Worm (Caenorhabditis elegans) whole organism, young adult: ENCODE data around the gene F59E11.5.

Experiments
- B0019.2 ChIP-seq: fragments of 200-800 bp; sonication (Bioruptor generic); conservative IDR thresholded peaks from 2 replicates; pipeline ENCODE4 v1.3.6; 2022; ENCODE audit warnings: missing genetic modification reagents, missing genetic modification characterization, missing compliant biosample characterization
- B0336.3 ChIP-seq: fragments of 200-800 bp; sonication (Bioruptor generic); IDR thresholded peaks from 2 replicates; pipeline ENCODE4 v1.3.6; 2022; ENCODE audit warnings: missing genetic modification characterization, missing compliant biosample characterization
- D2030.7 ChIP-seq: fragments of 200-800 bp; sonication (Bioruptor generic); IDR thresholded peaks from 2 replicates; pipeline ENCODE4 v1.3.6; 2022; ENCODE audit warnings: missing genetic modification reagents, missing genetic modification characterization, missing compliant biosample characterization
- Y79H2A.3 ChIP-seq: fragments of 200-800 bp; sonication (Bioruptor generic); conservative IDR thresholded peaks from 2 replicates; pipeline ENCODE4 v1.3.6; 2022; ENCODE audit warnings: missing genetic modification reagents, missing genetic modification characterization, missing compliant biosample characterization
- aptf-3 ChIP-seq: fragments of 200-800 bp; sonication (Bioruptor generic); IDR thresholded peaks from 2 replicates; pipeline ENCODE4 v1.3.6; 2022; ENCODE audit warnings: missing genetic modification characterization, missing compliant biosample characterization
- atf-7 ChIP-seq: sonication (generic microtip); optimal IDR thresholded peaks from 2 replicates; lab custom pipeline; 2017; ENCODE audit warnings: mild to moderate bottlenecking, missing genetic modification characterization, missing compliant biosample characterization
- attf-3 ChIP-seq: fragments of 200-800 bp; sonication (Bioruptor generic); conservative IDR thresholded peaks from 2 replicates; pipeline ENCODE4 v1.3.6; 2022; ENCODE audit warnings: missing genetic modification reagents, missing genetic modification characterization, missing compliant biosample characterization
- bed-1 ChIP-seq: fragments of 200-800 bp; sonication (Bioruptor generic); IDR thresholded peaks from 2 replicates; pipeline ENCODE4 v1.3.6; 2022; ENCODE audit warnings: missing genetic modification reagents, missing genetic modification characterization, missing compliant biosample characterization
- ceh-58 ChIP-seq: fragments of 200-800 bp; sonication (Bioruptor generic); IDR thresholded peaks from 2 replicates; pipeline ENCODE4 v1.3.6; 2022; ENCODE audit warnings: missing genetic modification characterization, missing compliant biosample characterization
- ceh-79 ChIP-seq: sonication (generic microtip); optimal IDR thresholded peaks from 2 replicates; lab custom pipeline; 2017; ENCODE audit warnings: mild to moderate bottlenecking, missing genetic modification characterization, missing compliant biosample characterization
- ceh-91 ChIP-seq: fragments of 200-800 bp; sonication (Bioruptor generic); IDR thresholded peaks from 2 replicates; pipeline ENCODE4 v1.3.6; 2022; ENCODE audit warnings: missing genetic modification reagents, missing genetic modification characterization, missing compliant biosample characterization
- die-1 ChIP-seq: sonication (generic microtip); optimal IDR thresholded peaks from 2 replicates; lab custom pipeline; 2016; ENCODE audit warnings: missing genotype, mild to moderate bottlenecking, missing genetic modification characterization, missing compliant biosample characterization
- dox-1 ChIP-seq: fragments of 200-800 bp; sonication (Bioruptor generic); IDR thresholded peaks from 2 replicates; pipeline ENCODE4 v1.3.6; 2022; ENCODE audit warnings: missing genetic modification reagents, missing genetic modification characterization, missing compliant biosample characterization
- dpff-1 ChIP-seq: sonication (generic microtip); optimal IDR thresholded peaks from 2 replicates; lab custom pipeline; 2017; ENCODE audit warnings: mild to moderate bottlenecking, missing genetic modification characterization, missing compliant biosample characterization
- efl-1 ChIP-seq: fragments of 150-350 bp; optimal IDR thresholded peaks from 2 replicates; lab custom pipeline; 2014; ENCODE audit warnings: missing biosample characterization, missing genetic modification reagents, missing genetic modification characterization
- egl-44 ChIP-seq: fragments of 200-800 bp; sonication (Bioruptor generic); IDR thresholded peaks from 2 replicates; pipeline ENCODE4 v1.3.6; 2022; ENCODE audit warnings: missing genetic modification reagents, missing genetic modification characterization, missing compliant biosample characterization
- him-1 ChIP-seq: sonication (generic microtip); optimal IDR thresholded peaks from 2 replicates; lab custom pipeline; 2016; ENCODE audit warnings: missing genotype, missing genetic modification reagents, missing genetic modification characterization, missing compliant biosample characterization
- hmg-20 ChIP-seq: fragments of 200-800 bp; sonication (Bioruptor generic); IDR thresholded peaks from 2 replicates; pipeline ENCODE4 v1.3.6; 2022; ENCODE audit warnings: missing genetic modification reagents, missing genetic modification characterization, missing compliant biosample characterization
- lag-1 ChIP-seq: fragments of 200-800 bp; sonication (Bioruptor generic); IDR thresholded peaks from 2 replicates; pipeline ENCODE4 v1.3.6; 2022; ENCODE audit warnings: missing genetic modification reagents, missing genetic modification characterization, missing compliant biosample characterization
- let-607 ChIP-seq, 2 experiments: fragments of 200-800 bp in 1 of 2; sonication (Bioruptor generic) in 1 of 2; sonication (generic microtip) in 1 of 2; optimal IDR thresholded peaks; 2 replicates each; lab custom pipeline; 2016 to 2018; ENCODE audit warnings: mild to moderate bottlenecking in 2 of 2, missing compliant biosample characterization in 2 of 2, missing genetic modification characterization in 2 of 2, moderate library complexity in 2 of 2, missing genotype in 1 of 2
- lin-40 ChIP-seq: sonication (generic microtip); optimal IDR thresholded peaks from 2 replicates; lab custom pipeline; 2016; ENCODE audit warnings: missing genetic modification characterization, mild to moderate bottlenecking, missing compliant biosample characterization, missing genotype, missing genetic modification reagents
- lin-54 ChIP-seq: fragments of 200-800 bp; sonication (Bioruptor generic); optimal IDR thresholded peaks from 2 replicates; lab custom pipeline; 2018; ENCODE audit warnings: mild to moderate bottlenecking, missing genetic modification characterization, missing compliant biosample characterization
- madf-3 ChIP-seq: fragments of 200-800 bp; sonication (Bioruptor generic); IDR thresholded peaks from 2 replicates; pipeline ENCODE4 v1.3.6; 2022; ENCODE audit warnings: missing genetic modification reagents, missing genetic modification characterization, missing compliant biosample characterization
- madf-6 ChIP-seq: fragments of 200-800 bp; sonication (Bioruptor generic); IDR thresholded peaks from 2 replicates; pipeline ENCODE4 v1.3.6; 2022; ENCODE audit warnings: missing genetic modification reagents, missing genetic modification characterization, missing compliant biosample characterization
- madf-8 ChIP-seq: fragments of 200-800 bp; sonication (Bioruptor generic); conservative IDR thresholded peaks from 2 replicates; pipeline ENCODE4 v1.3.6; 2022; ENCODE audit warnings: missing genetic modification reagents, missing genetic modification characterization, missing compliant biosample characterization
- mel-28 ChIP-seq: sonication (generic microtip); optimal IDR thresholded peaks from 2 replicates; lab custom pipeline; 2016; ENCODE audit warnings: borderline replicate concordance, mild to moderate bottlenecking, missing genetic modification characterization, missing compliant biosample characterization
- nfya-2 ChIP-seq: fragments of 200-800 bp; sonication (Bioruptor generic); IDR thresholded peaks from 2 replicates; pipeline ENCODE4 v1.3.6; 2022; ENCODE audit warnings: missing genetic modification reagents, missing genetic modification characterization, missing compliant biosample characterization
- pha-4 ChIP-seq: fragments of 150-350 bp; sonication (generic microtip); optimal IDR thresholded peaks from 2 replicates; lab custom pipeline; 2014; ENCODE audit warnings: missing biosample characterization, missing genetic modification reagents, missing genetic modification characterization
- rcor-1 ChIP-seq: fragments of 200-800 bp; sonication (Bioruptor generic); IDR thresholded peaks from 2 replicates; pipeline ENCODE4 v1.3.6; 2022; ENCODE audit warnings: missing genetic modification reagents, missing genetic modification characterization, missing compliant biosample characterization
- tbx-9 ChIP-seq: sonication (generic microtip); optimal IDR thresholded peaks from 2 replicates; lab custom pipeline; 2016; ENCODE audit warnings: borderline replicate concordance, missing genetic modification characterization, inconsistent platforms, missing compliant biosample characterization
- tlf-1 ChIP-seq: fragments of 200-800 bp; sonication (Bioruptor generic); optimal IDR thresholded peaks from 2 replicates; lab custom pipeline; 2018; ENCODE audit warnings: mild to moderate bottlenecking, missing genetic modification characterization, missing compliant biosample characterization
- xnd-1 ChIP-seq: sonication (generic microtip); optimal IDR thresholded peaks from 2 replicates; lab custom pipeline; 2016; ENCODE audit warnings: missing genotype, missing genetic modification reagents, missing genetic modification characterization, missing compliant biosample characterization
- zfh-2 ChIP-seq: fragments of 200-800 bp; sonication (Bioruptor generic); conservative IDR thresholded peaks from 2 replicates; pipeline ENCODE4 v1.3.6; 2022; ENCODE audit warnings: missing genetic modification reagents, missing genetic modification characterization, missing compliant biosample characterization
- ztf-18 ChIP-seq: sonication (generic microtip); optimal IDR thresholded peaks from 2 replicates; lab custom pipeline; 2016; ENCODE audit warnings: missing genotype, mild to moderate bottlenecking, missing genetic modification characterization, missing compliant biosample characterization

Gene F59E11.5

DNA sequence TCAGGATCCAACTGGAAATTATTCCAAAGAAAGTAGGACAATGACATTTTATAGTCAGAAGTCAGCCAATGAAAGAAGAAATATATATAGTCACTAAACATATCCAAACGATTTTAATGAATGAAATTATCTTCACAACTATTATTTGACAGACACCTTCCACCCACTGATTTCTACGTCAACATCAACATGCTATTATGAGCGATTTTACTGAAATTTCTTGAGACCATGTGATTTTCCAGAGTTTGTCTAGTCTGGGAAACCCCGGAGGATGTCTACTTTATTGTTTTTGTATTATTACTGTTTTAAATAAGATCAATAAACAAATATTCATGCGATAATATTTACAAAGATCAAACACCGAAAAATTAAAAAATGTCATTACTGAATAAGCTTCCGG, 20.6 kb downstream of the F59E11.5 start, which contains the start of gene srt-18:
Gene srt-18 (minus strand): TSS at position 101 of the 400 bp plus-strand sequence.
- TF ChIP-seq Y79H2A.3 (GFP tag; lab: Robert Waterston, UW) (no peak), madf-3 (GFP tag; lab: Robert Waterston, UW) (no peak)
- TF ChIP-seq, all 124 proteins: peak for 0

DNA sequence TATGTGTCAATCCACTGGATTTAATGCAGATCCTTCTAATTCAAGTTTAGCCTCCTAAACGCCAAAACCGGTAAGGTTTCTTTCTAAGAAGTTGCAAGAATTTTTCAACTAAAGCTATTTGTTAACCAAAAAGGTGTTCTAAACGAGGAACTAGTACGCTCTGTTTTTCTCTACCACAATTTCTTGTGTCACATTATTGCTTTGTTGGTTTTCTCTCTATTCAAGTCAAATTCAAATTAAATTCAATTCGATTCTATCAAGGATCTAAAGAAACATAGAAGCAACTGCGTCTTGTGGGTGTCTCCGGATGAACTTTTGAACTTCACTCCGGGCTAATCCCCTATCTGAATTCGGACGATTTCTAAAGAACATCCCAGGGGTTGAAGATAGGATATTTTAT, 21.6 kb downstream of the F59E11.5 start, which contains the start of gene oac-40:
Gene oac-40 (plus strand): TSS at position 301 of the 400 bp plus-strand sequence.
- TF ChIP-seq nfya-2 (GFP tag; lab: Robert Waterston, UW) (no peak), ceh-91 (GFP tag; lab: Robert Waterston, UW) (no peak), madf-8 (GFP tag; lab: Robert Waterston, UW) (no peak), attf-3 (GFP tag; lab: Robert Waterston, UW) (no peak), tlf-1 (GFP tag; lab: Kevin White, UChicago) (no peak), let-607 (tag; optimal IDR thresholded peaks at IDR 0.05; lab: Kevin White, UChicago) (no peak), rcor-1 (GFP tag; lab: Robert Waterston, UW) (no peak), atf-7 (tag; lab: Kevin White, UChicago) (no peak), madf-3 (GFP tag; lab: Robert Waterston, UW) (no peak), hmg-20 (GFP tag; lab: Robert Waterston, UW) (no peak), egl-44 (GFP tag; lab: Robert Waterston, UW) (no peak), lin-40 (tag; lab: Kevin White, UChicago) (no peak), Y79H2A.3 (GFP tag; lab: Robert Waterston, UW) (no peak), efl-1 (GFP tag; lab: Kevin White, UChicago) (no peak), dox-1 (GFP tag; lab: Robert Waterston, UW) (no peak), B0019.2 (GFP tag; lab: Robert Waterston, UW) (no peak), lag-1 (GFP tag; lab: Robert Waterston, UW) (no peak), D2030.7 (GFP tag; lab: Robert Waterston, UW) (no peak), him-1 (no peak)
- TF ChIP-seq, all 124 proteins: peak for 0

DNA sequence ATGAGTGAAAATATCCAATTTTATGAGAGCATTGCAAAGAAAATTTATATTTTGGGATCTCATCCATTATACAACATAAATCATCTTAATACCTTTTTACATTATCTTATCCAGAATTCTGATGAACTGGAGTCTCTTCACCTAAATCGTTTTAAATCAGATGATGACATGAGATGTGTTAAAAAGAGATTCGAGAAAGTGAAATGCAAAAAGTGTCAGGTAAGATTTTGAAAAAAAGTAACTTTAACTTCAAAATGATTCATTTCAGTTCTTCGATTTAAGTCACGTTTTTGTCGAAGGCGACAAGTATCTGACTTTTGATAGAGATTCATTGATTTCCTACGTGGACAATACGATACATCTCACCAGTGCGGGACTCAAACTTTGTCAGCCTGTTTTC, 24.0 kb downstream of the F59E11.5 start:
- TF ChIP-seq ceh-58 (no peak), zfh-2 (GFP tag; lab: Robert Waterston, UW) (no peak), dpff-1 (tag; lab: Kevin White, UChicago) (no peak), B0019.2 (GFP tag; lab: Robert Waterston, UW) (no peak)
- TF ChIP-seq, all 124 proteins: peak for 0

DNA sequence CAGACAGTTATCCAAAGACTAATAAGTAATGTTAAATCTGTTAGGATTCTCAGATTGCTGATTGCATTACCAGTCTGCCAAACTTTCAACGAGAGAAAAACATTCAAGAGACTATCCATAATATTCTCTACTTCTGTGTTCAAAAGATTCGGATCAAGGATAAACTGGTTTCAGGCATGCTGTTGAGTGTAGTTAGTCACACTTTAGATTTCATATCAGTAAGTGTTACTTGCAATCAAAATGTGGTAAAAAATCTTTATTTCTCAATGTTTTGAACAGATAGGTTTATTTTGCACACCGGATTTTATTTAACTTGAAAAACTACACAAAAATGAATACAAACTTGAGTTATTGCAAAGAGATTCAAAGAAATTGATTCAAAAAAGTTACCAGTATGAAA, 27.2 kb downstream of the F59E11.5 start, which contains the start of gene oac-41:
Gene oac-41 (minus strand): TSS at position 101 of the 400 bp plus-strand sequence.
- TF ChIP-seq tbx-9 (tag; lab: Kevin White, UChicago) = no peak
- TF ChIP-seq, all 124 proteins: peak for 0

DNA sequence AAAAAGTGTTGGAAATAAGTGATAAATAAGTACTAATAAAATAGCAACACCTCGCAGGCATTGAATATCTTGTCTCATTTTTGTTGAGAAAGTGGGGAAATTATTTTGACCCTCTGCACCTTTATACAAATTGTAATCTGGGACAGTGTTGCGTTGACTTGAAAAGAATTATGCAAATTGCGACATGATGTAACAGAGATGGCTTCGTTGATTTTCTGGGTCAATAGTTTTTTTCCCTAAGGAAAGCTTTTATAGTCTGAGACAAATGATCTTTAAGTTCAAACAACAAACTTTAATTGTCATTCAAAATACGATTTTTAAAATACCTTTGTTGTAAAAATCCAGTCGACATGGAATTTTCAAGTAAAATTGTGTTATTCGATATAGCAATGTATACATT, 29.8 kb downstream of the F59E11.5 start, which contains the start of gene bus-1:
Gene bus-1 (minus strand): TSS at position 101 of the 400 bp plus-strand sequence.
- TF ChIP-seq ceh-79 (tag; lab: Kevin White, UChicago) = no peak
- TF ChIP-seq B0336.3 (GFP tag; lab: Robert Waterston, UW) = no peak
- TF ChIP-seq lin-54 = no peak
- TF ChIP-seq aptf-3 (GFP tag; lab: Robert Waterston, UW) = no peak
- TF ChIP-seq B0019.2 (GFP tag; lab: Robert Waterston, UW) = no peak
- TF ChIP-seq die-1 = no peak
- TF ChIP-seq zfh-2 (GFP tag; lab: Robert Waterston, UW) = no peak
- no peak for TF ChIP-seq xnd-1 (tag; lab: Kevin White, UChicago)
- TF ChIP-seq pha-4 (tag; lab: Kevin White, UChicago) = no peak
- TF ChIP-seq bed-1 = no peak
- TF ChIP-seq madf-8 (GFP tag; lab: Robert Waterston, UW) = no peak
- no peak for TF ChIP-seq mel-28 (tag; lab: Kevin White, UChicago)
- TF ChIP-seq madf-6 = no peak
- TF ChIP-seq ztf-18 (tag; lab: Kevin White, UChicago) = no peak
- no peak for TF ChIP-seq nfya-2 (GFP tag; lab: Robert Waterston, UW)
